Worm (Caenorhabditis elegans) whole organism, L1 larva: ENCODE measurements around the gene C07A4.3.

Experiments
- C04F5.9 ChIP-seq: sonication (generic microtip); optimal IDR thresholded peaks from 2 replicates; lab custom pipeline; 2016; ENCODE audit warnings: missing genetic modification characterization, missing compliant biosample characterization
- C34B4.2 ChIP-seq: sonication (generic microtip); optimal IDR thresholded peaks from 2 replicates; lab custom pipeline; 2017; ENCODE audit warnings: mild to moderate bottlenecking, missing genetic modification characterization, missing compliant biosample characterization
- F16B12.6 ChIP-seq: fragments of 150-350 bp; optimal IDR thresholded peaks from 2 replicates; lab custom pipeline; 2014; ENCODE audit warnings: missing biosample characterization, missing genetic modification characterization
- aha-1 ChIP-seq: fragments of 150-350 bp; optimal IDR thresholded peaks from 2 replicates; lab custom pipeline; 2014; ENCODE audit warnings: missing biosample characterization, missing genetic modification characterization
- blmp-1 ChIP-seq: fragments of 150-350 bp; optimal IDR thresholded peaks from 2 replicates; lab custom pipeline; 2014; ENCODE audit warnings: missing biosample characterization, missing genetic modification characterization
- ceh-8 ChIP-seq: fragments of 200-800 bp; sonication (Bioruptor generic); optimal IDR thresholded peaks from 2 replicates; lab custom pipeline; 2018; ENCODE audit warnings: mild to moderate bottlenecking, missing genetic modification characterization, moderate library complexity, missing compliant biosample characterization
- ceh-88 ChIP-seq: fragments of 200-800 bp; sonication (Bioruptor generic); IDR thresholded peaks from 2 replicates; pipeline ENCODE4 v1.3.6; 2022; ENCODE audit warnings: missing genetic modification characterization, missing compliant biosample characterization
- ceh-90 ChIP-seq: sonication (generic microtip); optimal IDR thresholded peaks from 2 replicates; lab custom pipeline; 2016; ENCODE audit warnings: missing genetic modification characterization, missing compliant biosample characterization
- ces-1 ChIP-seq: fragments of 150-350 bp; optimal IDR thresholded peaks from 2 replicates; lab custom pipeline; 2014; ENCODE audit warnings: missing biosample characterization, missing genetic modification reagents, missing genetic modification characterization
- efl-1 ChIP-seq, 4 experiments: fragments of 150-350 bp; optimal IDR thresholded peaks in 3 of 4; peaks in 1 of 4; 1 replicate in 1 of 4; 2 replicates in 3 of 4; lab custom pipeline; 2014; ENCODE audit warnings: missing biosample characterization in 2 of 4, missing genetic modification characterization in 2 of 4, missing genetic modification reagents in 2 of 4
- efl-3 ChIP-seq: fragments of 200-800 bp; sonication (Bioruptor generic); optimal IDR thresholded peaks from 2 replicates; lab custom pipeline; 2018; ENCODE audit warnings: mild to moderate bottlenecking, missing genetic modification characterization, missing compliant biosample characterization
- egl-13 ChIP-seq: sonication (generic microtip); optimal IDR thresholded peaks from 2 replicates; lab custom pipeline; 2016; ENCODE audit warnings: missing genotype, missing genetic modification reagents, missing genetic modification characterization, missing compliant biosample characterization
- egl-27 ChIP-seq, 2 experiments: fragments of 150-350 bp in 1 of 2; sonication (generic microtip); optimal IDR thresholded peaks; 3 replicates each; lab custom pipeline; 2017 to 2018; ENCODE audit warnings: missing biosample characterization in 2 of 2, missing genetic modification characterization in 2 of 2, missing genetic modification reagents in 2 of 2
- elt-2 ChIP-seq: sonication (generic microtip); optimal IDR thresholded peaks from 2 replicates; lab custom pipeline; 2016; ENCODE audit warnings: missing genetic modification characterization, mild to moderate bottlenecking, inconsistent platforms, missing compliant biosample characterization, missing genetic modification reagents
- fkh-4 ChIP-seq: sonication (generic microtip); optimal IDR thresholded peaks from 2 replicates; lab custom pipeline; 2016; ENCODE audit warnings: missing compliant biosample characterization, missing genetic modification characterization, borderline replicate concordance
- fkh-8 ChIP-seq: sonication (generic microtip); optimal IDR thresholded peaks from 2 replicates; lab custom pipeline; 2016; ENCODE audit warnings: mild to moderate bottlenecking, missing genetic modification characterization, missing compliant biosample characterization
- fos-1 ChIP-seq: fragments of 150-350 bp; optimal IDR thresholded peaks from 2 replicates; lab custom pipeline; 2014; ENCODE audit warnings: missing biosample characterization, missing genetic modification characterization
- grh-1 ChIP-seq: fragments of 200-800 bp; sonication (Bioruptor generic); IDR thresholded peaks from 2 replicates; pipeline ENCODE4 v1.3.6; 2022; ENCODE audit warnings: missing genetic modification reagents, missing genetic modification characterization, missing compliant biosample characterization
- irx-1 ChIP-seq: sonication (generic microtip); optimal IDR thresholded peaks from 2 replicates; lab custom pipeline; 2016; ENCODE audit warnings: missing genetic modification characterization, missing compliant biosample characterization
- isw-1 ChIP-seq: fragments of 200-800 bp; sonication (Bioruptor generic); IDR thresholded peaks from 2 replicates; pipeline ENCODE4 v1.3.6; 2022; ENCODE audit warnings: missing genetic modification characterization, missing compliant biosample characterization
- jun-1 ChIP-seq: fragments of 150-350 bp; optimal IDR thresholded peaks from 2 replicates; lab custom pipeline; 2014; ENCODE audit warnings: missing biosample characterization, missing genetic modification reagents, missing genetic modification characterization
- lin-13 ChIP-seq: fragments of 150-350 bp; optimal IDR thresholded peaks from 2 replicates; lab custom pipeline; 2014; ENCODE audit warnings: missing biosample characterization, missing genetic modification reagents, missing genetic modification characterization
- lin-14 ChIP-seq: fragments of 200-800 bp; sonication (Bioruptor generic); optimal IDR thresholded peaks from 2 replicates; lab custom pipeline; 2018; ENCODE audit warnings: mild to moderate bottlenecking, missing genetic modification characterization, moderate library complexity, missing compliant biosample characterization
- lin-35 ChIP-seq, 2 experiments: fragments of 150-350 bp; optimal IDR thresholded peaks; 2 replicates each; lab custom pipeline; 2014; ENCODE audit warnings: missing biosample characterization in 2 of 2, missing genetic modification characterization in 2 of 2, missing genetic modification reagents in 2 of 2
- lin-39 ChIP-seq: fragments of 150-350 bp; optimal IDR thresholded peaks from 2 replicates; lab custom pipeline; 2014; ENCODE audit warnings: missing biosample characterization, missing genetic modification reagents, missing genetic modification characterization
- lir-3 ChIP-seq: sonication (generic microtip); optimal IDR thresholded peaks from 2 replicates; lab custom pipeline; 2016; ENCODE audit warnings: mild to moderate bottlenecking, missing genetic modification characterization, moderate library complexity, missing compliant biosample characterization; ENCODE audit not compliant: poor library complexity
- lsy-2 ChIP-seq, 2 experiments: fragments of 150-350 bp; optimal IDR thresholded peaks; 2 replicates each; lab custom pipeline; 2014; ENCODE audit warnings: missing biosample characterization in 2 of 2, missing genetic modification characterization in 2 of 2
- mab-9 ChIP-seq: fragments of 200-800 bp; sonication (Bioruptor generic); IDR thresholded peaks from 2 replicates; pipeline ENCODE4 v1.3.6; 2022; ENCODE audit warnings: missing genetic modification reagents, missing genetic modification characterization, missing compliant biosample characterization
- mdl-1 ChIP-seq, 2 experiments: fragments of 150-350 bp; optimal IDR thresholded peaks; 2 replicates each; lab custom pipeline; 2014 to 2017; ENCODE audit warnings: missing biosample characterization in 2 of 2, missing genetic modification characterization in 2 of 2, inconsistent platforms in 1 of 2
- nhr-11 ChIP-seq: fragments of 150-350 bp; optimal IDR thresholded peaks from 2 replicates; lab custom pipeline; 2014; ENCODE audit warnings: missing biosample characterization, missing genetic modification characterization
- nhr-19 ChIP-seq: fragments of 200-800 bp; sonication (Bioruptor generic); conservative IDR thresholded peaks from 2 replicates; pipeline ENCODE4 v1.3.6; 2022; ENCODE audit warnings: missing genetic modification characterization, missing compliant biosample characterization
- nhr-237 ChIP-seq: fragments of 150-350 bp; optimal IDR thresholded peaks from 2 replicates; lab custom pipeline; 2014; ENCODE audit warnings: missing biosample characterization, missing genetic modification characterization
- nhr-47 ChIP-seq: sonication (generic microtip); optimal IDR thresholded peaks from 2 replicates; lab custom pipeline; 2016; ENCODE audit warnings: mild to moderate bottlenecking, missing genetic modification characterization, moderate library complexity, missing compliant biosample characterization
- nhr-71 ChIP-seq: sonication (generic microtip); optimal IDR thresholded peaks from 2 replicates; lab custom pipeline; 2016; ENCODE audit warnings: mild to moderate bottlenecking, missing genetic modification characterization, moderate library complexity, missing compliant biosample characterization
- nhr-76 ChIP-seq: sonication (generic microtip); optimal IDR thresholded peaks from 2 replicates; lab custom pipeline; 2017; ENCODE audit warnings: missing biosample characterization, missing genetic modification characterization
- nhr-90 ChIP-seq: sonication (generic microtip); optimal IDR thresholded peaks from 2 replicates; lab custom pipeline; 2016; ENCODE audit warnings: mild to moderate bottlenecking, missing genetic modification characterization, missing compliant biosample characterization; ENCODE audit not compliant: poor library complexity
- pqm-1 ChIP-seq: sonication (generic microtip); optimal IDR thresholded peaks from 3 replicates; lab custom pipeline; 2017; ENCODE audit warnings: missing biosample characterization, missing genetic modification characterization
- rnt-1 ChIP-seq: sonication (generic microtip); optimal IDR thresholded peaks from 2 replicates; lab custom pipeline; 2016; ENCODE audit warnings: mild to moderate bottlenecking, missing genetic modification characterization, moderate library complexity, missing compliant biosample characterization
- skn-1 ChIP-seq: fragments of 150-350 bp; optimal IDR thresholded peaks from 2 replicates; lab custom pipeline; 2014; ENCODE audit warnings: missing biosample characterization, missing genetic modification characterization
- sptf-1 ChIP-seq: fragments of 150-350 bp; optimal IDR thresholded peaks from 2 replicates; lab custom pipeline; 2014; ENCODE audit warnings: missing biosample characterization, missing genetic modification characterization
- sup-37 ChIP-seq: fragments of 200-800 bp; sonication (Bioruptor generic); optimal IDR thresholded peaks from 2 replicates; lab custom pipeline; 2018; ENCODE audit warnings: mild to moderate bottlenecking, missing genetic modification characterization, missing compliant biosample characterization
- swsn-7 ChIP-seq: sonication (generic microtip); optimal IDR thresholded peaks from 2 replicates; lab custom pipeline; 2016; ENCODE audit warnings: missing genetic modification characterization, missing compliant biosample characterization
- unc-30 ChIP-seq: sonication (generic microtip); optimal IDR thresholded peaks from 2 replicates; lab custom pipeline; 2017; ENCODE audit warnings: missing biosample characterization, missing genetic modification characterization
- unc-62 ChIP-seq: fragments of 150-350 bp; optimal IDR thresholded peaks from 2 replicates; lab custom pipeline; 2014; ENCODE audit warnings: missing biosample characterization, missing genetic modification reagents, missing genetic modification characterization
- unc-86 ChIP-seq: sonication (generic microtip); optimal IDR thresholded peaks from 2 replicates; lab custom pipeline; 2016; ENCODE audit warnings: missing genetic modification characterization, missing compliant biosample characterization
- vab-15 ChIP-seq: sonication (generic microtip); optimal IDR thresholded peaks from 2 replicates; lab custom pipeline; 2017; ENCODE audit warnings: missing genotype, mild to moderate bottlenecking, missing genetic modification characterization, missing compliant biosample characterization
- xbp-1 ChIP-seq: sonication (generic microtip); optimal IDR thresholded peaks from 2 replicates; lab custom pipeline; 2016; ENCODE audit warnings: missing genetic modification characterization, missing compliant biosample characterization
- ztf-4 ChIP-seq: fragments of 150-350 bp; optimal IDR thresholded peaks from 2 replicates; lab custom pipeline; 2014; ENCODE audit warnings: missing biosample characterization, missing genetic modification characterization

C07A4.3 gene

ce11 chrX:10138494-10138893, 36.3 kb upstream of the C07A4.3 start, which contains the start of gene moc-1:
Gene moc-1 (minus strand): TSS chrX:10138620.
- no peak for TF ChIP-seq jun-1
- TF ChIP-seq skn-1: peak; percentile 25
- peak; percentile 52 for TF ChIP-seq blmp-1 (tag; lab: Kevin White, UChicago)
- TF ChIP-seq irx-1 (tag; lab: Kevin White, UChicago): no peak
- peak; percentile 28 for TF ChIP-seq nhr-71 (tag; lab: Kevin White, UChicago)
- TF ChIP-seq fkh-8: peak; percentile 45

DNA sequence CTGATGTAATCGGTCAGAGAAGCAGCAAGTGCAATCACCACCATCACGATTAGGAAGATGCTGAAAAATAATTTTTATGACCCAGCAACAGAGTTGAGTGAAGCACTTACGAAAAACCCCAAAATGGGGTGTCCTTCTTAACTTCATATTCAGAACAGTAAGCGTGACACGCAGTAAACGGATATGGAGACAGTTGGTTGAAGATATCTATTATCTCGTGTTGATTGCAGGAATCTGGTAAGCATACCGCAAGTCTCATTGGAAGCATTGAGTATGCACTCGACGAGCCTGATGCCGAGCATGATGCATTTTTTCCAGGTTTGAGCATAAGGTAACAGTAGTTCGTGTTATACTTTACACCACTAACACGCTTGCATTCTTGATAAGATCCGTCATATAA, 33.5 kb upstream of the C07A4.3 start:
- no peak for TF ChIP-seq nhr-71 (tag; lab: Kevin White, UChicago)
- no peak for TF ChIP-seq lin-14 (GFP tag; lab: Kevin White, UChicago)
- no peak for TF ChIP-seq efl-1 (optimal IDR thresholded peaks at IDR 0.05; lab: Kevin White, UChicago)
- TF ChIP-seq efl-1 (GFP tag; optimal IDR thresholded peaks at IDR 0.05 in 1 of 2; lab: Kevin White, UChicago): no peak
- no peak for TF ChIP-seq nhr-19
- TF ChIP-seq swsn-7 (tag; lab: Kevin White, UChicago): no peak
- no peak for TF ChIP-seq unc-86
- TF ChIP-seq C34B4.2 (tag; lab: Kevin White, UChicago): no peak
- no peak for TF ChIP-seq mdl-1 (tag; optimal IDR thresholded peaks at IDR 0.05; lab: Kevin White, UChicago)
- TF ChIP-seq sptf-1 (tag; lab: Kevin White, UChicago): no peak
- no peak for TF ChIP-seq vab-15 (tag; lab: Kevin White, UChicago)
- TF ChIP-seq egl-13 (tag; lab: Kevin White, UChicago): no peak
- TF ChIP-seq isw-1 (GFP tag; lab: Robert Waterston, UW): no peak
- TF ChIP-seq, all 84 proteins: peak for 0

DNA sequence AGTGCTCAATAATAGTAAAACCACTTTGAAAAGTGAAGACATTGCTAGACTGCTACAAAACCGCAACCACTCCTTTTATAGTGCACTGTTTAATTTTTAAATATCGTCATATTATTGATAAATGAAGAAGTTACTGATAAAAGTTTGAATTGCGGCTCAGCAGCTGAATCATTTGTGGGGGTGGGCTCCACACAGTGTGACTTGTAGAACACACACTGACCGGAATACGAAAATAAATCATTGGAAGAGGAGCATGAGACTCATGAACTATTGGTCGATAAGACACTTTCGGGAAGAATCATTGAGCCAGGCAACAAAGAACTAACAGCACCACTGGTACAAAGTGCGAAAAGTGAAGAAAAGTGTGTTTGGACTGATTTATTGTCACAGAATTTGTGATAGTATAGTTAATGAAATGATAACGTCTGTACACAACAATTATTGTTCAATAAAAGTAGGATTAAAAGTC, 32.8 kb upstream of the C07A4.3 start, which contains the start of gene oac-14:
TSS of gene oac-14 (minus strand) at position 51 of the 469 bp plus-strand sequence.
- no peak for TF ChIP-seq xbp-1 (tag; lab: Kevin White, UChicago)
- no peak for TF ChIP-seq rnt-1 (tag; lab: Kevin White, UChicago)
- TF ChIP-seq pqm-1 (tag; lab: Kevin White, UChicago): peak; percentile 11
- no peak for TF ChIP-seq egl-27 (tag; optimal IDR thresholded peaks at IDR 0.05; lab: Kevin White, UChicago)
- TF ChIP-seq nhr-237: no peak
- TF ChIP-seq lin-14 (GFP tag; lab: Kevin White, UChicago): peak; percentile 15
- no peak for TF ChIP-seq unc-62 (GFP tag; lab: Kevin White, UChicago)
- no peak for TF ChIP-seq efl-1 (optimal IDR thresholded peaks at IDR 0.05; lab: Kevin White, UChicago)
- TF ChIP-seq efl-1 (GFP tag; optimal IDR thresholded peaks at IDR 0.05 in 1 of 2; lab: Kevin White, UChicago): peak in 1 of 2 experiments; percentile 84
- TF ChIP-seq lir-3 (tag; lab: Kevin White, UChicago): no peak
- TF ChIP-seq nhr-19: peak; percentile 53
- TF ChIP-seq nhr-47: no peak
- TF ChIP-seq sup-37 (GFP tag; lab: Kevin White, UChicago): no peak
- no peak for TF ChIP-seq ztf-4 (tag; lab: Kevin White, UChicago)
- TF ChIP-seq nhr-90: peak; percentile 44
- no peak for TF ChIP-seq aha-1 (tag; lab: Kevin White, UChicago)
- TF ChIP-seq unc-30 (tag; lab: Kevin White, UChicago): no peak
- no peak for TF ChIP-seq sptf-1 (tag; lab: Kevin White, UChicago)
- no peak for TF ChIP-seq lin-13 (GFP tag; lab: Kevin White, UChicago)
- no peak for TF ChIP-seq swsn-7 (tag; lab: Kevin White, UChicago)
- TF ChIP-seq nhr-76: no peak
- TF ChIP-seq nhr-11 (tag; lab: Kevin White, UChicago): no peak
- no peak for TF ChIP-seq F16B12.6 (tag; lab: Kevin White, UChicago)
- no peak for TF ChIP-seq lin-39 (tag; lab: Kevin White, UChicago)
- no peak for TF ChIP-seq ces-1
- TF ChIP-seq ceh-8: no peak
- TF ChIP-seq C04F5.9: no peak
- peak; percentile 99 for TF ChIP-seq elt-2 (tag; lab: Kevin White, UChicago)
- peak; percentile 31 for TF ChIP-seq jun-1
- TF ChIP-seq fkh-4: no peak
- TF ChIP-seq lsy-2 (tag; optimal IDR thresholded peaks at IDR 0.05; lab: Kevin White, UChicago): no peak
- no peak for TF ChIP-seq ceh-90
- peak in 1 of 2 experiments; percentile 55 for TF ChIP-seq lin-35 (GFP tag; optimal IDR thresholded peaks at IDR 0.05; lab: Kevin White, UChicago)
- no peak for TF ChIP-seq fos-1 (tag; lab: Kevin White, UChicago)
- no peak for TF ChIP-seq ceh-88 (GFP tag; lab: Robert Waterston, UW)
- no peak for TF ChIP-seq grh-1
- TF ChIP-seq mab-9 (GFP tag; lab: Robert Waterston, UW): no peak
- no peak for TF ChIP-seq egl-13 (tag; lab: Kevin White, UChicago)
- TF ChIP-seq efl-3 (GFP tag; lab: Kevin White, UChicago): no peak
